Fruit fly (Drosophila melanogaster) whole organism, prepupa: ENCODE data around the gene Dscam3.

Experiments
- Blimp-1 ChIP-seq: fragments of 200-800 bp; sonication (Bioruptor generic); optimal IDR thresholded peaks from 3 replicates; lab custom pipeline; 2017; ENCODE audit warnings: missing biosample characterization, missing genetic modification characterization, mild to moderate bottlenecking, moderate library complexity, missing genetic modification reagents
- CG10631 ChIP-seq: fragments of 200-800 bp; sonication (Bioruptor generic); optimal IDR thresholded peaks from 2 replicates; lab custom pipeline; 2016; ENCODE audit warnings: missing biosample characterization, missing genetic modification characterization
- CG11294 ChIP-seq: fragments of 200-800 bp; sonication (Bioruptor generic); IDR thresholded peaks from 2 replicates; pipeline ENCODE4 v1.3.6; 2022; ENCODE audit warnings: missing biosample characterization, missing genetic modification characterization
- CG11902 ChIP-seq: fragments of 200-800 bp; sonication (Bioruptor generic); optimal IDR thresholded peaks from 3 replicates; lab custom pipeline; 2016; ENCODE audit warnings: missing biosample characterization, missing genetic modification characterization
- CG16779 ChIP-seq: fragments of 200-800 bp; sonication (Bioruptor generic); optimal IDR thresholded peaks from 3 replicates; lab custom pipeline; 2017; ENCODE audit warnings: missing biosample characterization, mild to moderate bottlenecking, missing genetic modification characterization
- CG3032 ChIP-seq: fragments of 200-800 bp; optimal IDR thresholded peaks from 2 replicates; lab custom pipeline; 2019; ENCODE audit warnings: missing biosample characterization, mild to moderate bottlenecking, missing genetic modification characterization, moderate library complexity
- CG31627 ChIP-seq: fragments of 200-800 bp; sonication (Bioruptor generic); optimal IDR thresholded peaks from 3 replicates; lab custom pipeline; 2016; ENCODE audit warnings: missing biosample characterization, missing genetic modification characterization
- CG3919 ChIP-seq: fragments of 200-800 bp; sonication (Bioruptor generic); optimal IDR thresholded peaks from 3 replicates; lab custom pipeline; 2016; ENCODE audit warnings: missing biosample characterization, missing genetic modification characterization
- CG6163 ChIP-seq: fragments of 200-800 bp; sonication (Bioruptor generic); IDR thresholded peaks from 3 replicates; pipeline ENCODE4 v1.3.6; 2022; ENCODE audit warnings: missing biosample characterization, missing genetic modification characterization
- CG6792 ChIP-seq: fragments of 200-800 bp; sonication (Bioruptor generic); optimal IDR thresholded peaks from 3 replicates; lab custom pipeline; 2016; ENCODE audit warnings: missing biosample characterization, missing genetic modification characterization
- CG6854 ChIP-seq: fragments of 200-800 bp; sonication (Bioruptor generic); optimal IDR thresholded peaks from 2 replicates; lab custom pipeline; 2017; ENCODE audit warnings: missing biosample characterization, mild to moderate bottlenecking, missing genetic modification characterization
- CG8319 ChIP-seq: fragments of 200-800 bp; sonication (Bioruptor generic); optimal IDR thresholded peaks from 3 replicates; lab custom pipeline; 2016; ENCODE audit warnings: missing biosample characterization, missing genetic modification characterization
- CG9139 ChIP-seq: fragments of 200-800 bp; sonication (Bioruptor generic); optimal IDR thresholded peaks from 3 replicates; lab custom pipeline; 2017; ENCODE audit warnings: missing biosample characterization, mild to moderate bottlenecking, missing genetic modification characterization
- Eip75B ChIP-seq: fragments of 200-800 bp; sonication (Bioruptor generic); optimal IDR thresholded peaks from 3 replicates; lab custom pipeline; 2016; ENCODE audit warnings: missing biosample characterization, missing genetic modification characterization
- Eip78C ChIP-seq: fragments of 200-800 bp; sonication (Bioruptor generic); peaks from one replicate; lab custom pipeline; 2016; ENCODE audit warnings: missing biosample characterization, missing genetic modification characterization
- Ets21C ChIP-seq: fragments of 200-800 bp; sonication (Bioruptor generic); optimal IDR thresholded peaks from 3 replicates; lab custom pipeline; 2016; ENCODE audit warnings: missing biosample characterization, missing genetic modification characterization
- Gug ChIP-seq: fragments of 200-800 bp; sonication (Bioruptor generic); IDR thresholded peaks from 2 replicates; pipeline ENCODE4 v1.3.6; 2022; ENCODE audit warnings: missing biosample characterization, missing genetic modification characterization
- Hr38 ChIP-seq: sonication (Bioruptor generic); optimal IDR thresholded peaks from 2 replicates; lab custom pipeline; 2016; ENCODE audit warnings: missing biosample characterization, missing genetic modification characterization
- Hr4 ChIP-seq: fragments of 200-800 bp; sonication (Bioruptor generic); optimal IDR thresholded peaks from 3 replicates; lab custom pipeline; 2016; ENCODE audit warnings: missing biosample characterization, missing genetic modification characterization
- Met ChIP-seq: fragments of 200-800 bp; sonication (Bioruptor generic); optimal IDR thresholded peaks from 3 replicates; lab custom pipeline; 2016; ENCODE audit warnings: missing biosample characterization, missing genetic modification characterization
- Smox ChIP-seq: fragments of 200-800 bp; sonication (Bioruptor generic); optimal IDR thresholded peaks from 3 replicates; lab custom pipeline; 2016; ENCODE audit warnings: missing biosample characterization, missing genetic modification characterization
- Sox102F ChIP-seq: fragments of 200-800 bp; sonication (Bioruptor generic); optimal IDR thresholded peaks from 2 replicates; lab custom pipeline; 2016; ENCODE audit warnings: missing biosample characterization, mild to moderate bottlenecking, missing genetic modification characterization
- Sox14 ChIP-seq: fragments of 200-800 bp; sonication (Bioruptor generic); optimal IDR thresholded peaks from 3 replicates; lab custom pipeline; 2016; ENCODE audit warnings: missing biosample characterization, missing genetic modification characterization
- Sox15 ChIP-seq: fragments of 200-800 bp; sonication (Bioruptor generic); optimal IDR thresholded peaks from 3 replicates; lab custom pipeline; 2016; ENCODE audit warnings: missing biosample characterization, missing genetic modification characterization
- acj6 ChIP-seq: fragments of 200-800 bp; sonication (Bioruptor generic); optimal IDR thresholded peaks from 3 replicates; lab custom pipeline; 2016; ENCODE audit warnings: missing biosample characterization, missing genetic modification characterization
- cyc ChIP-seq: fragments of 200-800 bp; sonication (Bioruptor generic); optimal IDR thresholded peaks from 3 replicates; lab custom pipeline; 2016; ENCODE audit warnings: missing biosample characterization, missing genetic modification characterization
- dac ChIP-seq: fragments of 200-800 bp; sonication (Bioruptor generic); optimal IDR thresholded peaks from 2 replicates; lab custom pipeline; 2017; ENCODE audit warnings: missing biosample characterization, mild to moderate bottlenecking, missing genetic modification characterization
- dsx ChIP-seq: fragments of 200-800 bp; optimal IDR thresholded peaks from 3 replicates; lab custom pipeline; 2019; ENCODE audit warnings: missing biosample characterization, mild to moderate bottlenecking, missing genetic modification characterization, moderate library complexity; ENCODE audit not compliant: poor library complexity, severe bottlenecking
- esn ChIP-seq: fragments of 200-800 bp; sonication (Bioruptor generic); optimal IDR thresholded peaks from 2 replicates; lab custom pipeline; 2016; ENCODE audit warnings: missing biosample characterization, mild to moderate bottlenecking, missing genetic modification characterization, moderate library complexity
- fd59A ChIP-seq: fragments of 200-800 bp; sonication (Bioruptor generic); optimal IDR thresholded peaks from 2 replicates; lab custom pipeline; 2017; ENCODE audit warnings: missing biosample characterization, mild to moderate bottlenecking, missing genetic modification characterization, missing genetic modification reagents
- lz ChIP-seq: fragments of 200-800 bp; sonication (Bioruptor generic); optimal IDR thresholded peaks from 3 replicates; lab custom pipeline; 2016; ENCODE audit warnings: missing biosample characterization, missing genetic modification characterization
- ss ChIP-seq, 2 experiments: fragments of 200-800 bp; sonication (Bioruptor generic); optimal IDR thresholded peaks; 2 replicates in 1 of 2; 3 replicates in 1 of 2; lab custom pipeline; 2017 to 2018; ENCODE audit warnings: mild to moderate bottlenecking in 2 of 2, missing biosample characterization in 2 of 2, missing genetic modification characterization in 2 of 2, moderate library complexity in 1 of 2
- svp ChIP-seq: fragments of 200-800 bp; sonication (Bioruptor generic); peaks from one replicate; lab custom pipeline; 2016; ENCODE audit warnings: missing biosample characterization, missing genetic modification characterization
- topi ChIP-seq: fragments of 200-800 bp; sonication (Bioruptor generic); optimal IDR thresholded peaks from 3 replicates; lab custom pipeline; 2016; ENCODE audit warnings: missing biosample characterization, missing genetic modification characterization
- vri ChIP-seq: fragments of 200-800 bp; sonication (Bioruptor generic); optimal IDR thresholded peaks from 3 replicates; lab custom pipeline; 2016; ENCODE audit warnings: missing biosample characterization, mild to moderate bottlenecking, missing genetic modification characterization

Gene Dscam3

dm6 chr3R:17534325-17535105 is 29.0 kb upstream of the Dscam3 start, which contains the start of the genes CG5823 and P5cr-2 (continued):
- peak; percentile 20 for TF ChIP-seq cyc (GFP tag; lab: Kevin White, UChicago)

- TF ChIP-seq vri (no peak), svp (GFP tag; lab: Kevin White, UChicago) (peak; percentile 12)
- TF ChIP-seq, all 60 proteins: peak for 1
Observed at dm6 chr3R:17530400-17530799, 24.9 kb upstream of the Dscam3 start.

- peak; percentile 43 for TF ChIP-seq Eip78C (GFP tag; lab: Kevin White, UChicago)
- 0 out of 3 replicates have a peak, but pooled peaks have one; percentile 15 for TF ChIP-seq CG6163 (GFP tag; lab: Robert Waterston, UW)
- TF ChIP-seq CG8319 (GFP tag; lab: Kevin White, UChicago), result no peak
- no peak for TF ChIP-seq CG11294 (GFP tag; lab: Robert Waterston, UW)
- no peak for TF ChIP-seq Hr38 (GFP tag; lab: Kevin White, UChicago)
- peak; percentile 41 for TF ChIP-seq svp (GFP tag; lab: Kevin White, UChicago)
- TF ChIP-seq Smox (GFP tag; lab: Kevin White, UChicago), result no peak
- no peak for TF ChIP-seq Sox14 (GFP tag; lab: Kevin White, UChicago)
- no peak for TF ChIP-seq fd59A (GFP tag; lab: Kevin White, UChicago)
- no peak for TF ChIP-seq dsx (GFP tag; lab: Kevin White, UChicago)
Observed at dm6 chr3R:17526059-17526592, 20.7 kb upstream of the Dscam3 start.

dm6 chr3R:17506833-17507232 is 1.4 kb upstream of the Dscam3 start:
- TF ChIP-seq CG31627 (GFP tag; lab: Kevin White, UChicago), result no peak
- no peak for TF ChIP-seq CG3032 (tag; lab: Kevin White, UChicago)
- TF ChIP-seq dsx (GFP tag; lab: Kevin White, UChicago), result no peak
- no peak for TF ChIP-seq CG16779 (tag; lab: Kevin White, UChicago)
- TF ChIP-seq CG11902 (GFP tag; lab: Kevin White, UChicago), result no peak
- no peak for TF ChIP-seq lz (GFP tag; lab: Kevin White, UChicago)
- no peak for TF ChIP-seq Ets21C (GFP tag; lab: Kevin White, UChicago)
- TF ChIP-seq fd59A (GFP tag; lab: Kevin White, UChicago), result no peak
- TF ChIP-seq Blimp-1 (GFP tag; lab: Kevin White, UChicago), result no peak
- TF ChIP-seq Sox14 (GFP tag; lab: Kevin White, UChicago), result no peak
- no peak for TF ChIP-seq Smox (GFP tag; lab: Kevin White, UChicago)
- TF ChIP-seq acj6, result no peak
- no peak for TF ChIP-seq CG6792 (GFP tag; lab: Kevin White, UChicago)
- TF ChIP-seq Hr4 (GFP tag; lab: Kevin White, UChicago), result no peak
- TF ChIP-seq svp (GFP tag; lab: Kevin White, UChicago), result no peak
- no peak for TF ChIP-seq CG6854 (GFP tag; lab: Kevin White, UChicago)
- no peak for TF ChIP-seq dac (GFP tag; lab: Kevin White, UChicago)
- no peak for TF ChIP-seq esn (GFP tag; lab: Kevin White, UChicago)

- TF ChIP-seq esn (GFP tag; lab: Kevin White, UChicago) (peak; percentile 9), svp (GFP tag; lab: Kevin White, UChicago) (peak; percentile 59), CG16779 (tag; lab: Kevin White, UChicago) (no peak), topi (GFP tag; lab: Kevin White, UChicago) (no peak), Sox102F (GFP tag; lab: Kevin White, UChicago) (no peak), CG31627 (GFP tag; lab: Kevin White, UChicago) (no peak), vri (no peak), CG3032 (tag; lab: Kevin White, UChicago) (peak; percentile 6), dac (GFP tag; lab: Kevin White, UChicago) (no peak), Smox (GFP tag; lab: Kevin White, UChicago) (peak; percentile 2), CG10631 (GFP tag; lab: Kevin White, UChicago) (no peak), CG3919 (GFP tag; lab: Kevin White, UChicago) (no peak), CG11902 (GFP tag; lab: Kevin White, UChicago) (no peak), Sox15 (GFP tag; lab: Kevin White, UChicago) (no peak), Eip78C (GFP tag; lab: Kevin White, UChicago) (peak; percentile 68), Eip75B (GFP tag; lab: Kevin White, UChicago) (peak; percentile 1), Gug (GFP tag; lab: Robert Waterston, UW) (no peak), CG6163 (GFP tag; lab: Robert Waterston, UW) (0 out of 3 replicates have a peak, but pooled peaks have one; percentile 17), Met (peak; percentile 8), CG9139 (GFP tag; lab: Kevin White, UChicago) (no peak), ss (GFP tag; optimal IDR thresholded peaks at IDR 0.05; lab: Kevin White, UChicago) (peak in 1 of 2 experiments; percentile 26)
Observed at dm6 chr3R:17502862-17503261, 2.6 kb downstream of the Dscam3 start.
